Worm (Caenorhabditis elegans): ENCODE data around the gene F13E6.2.

- TF ChIP-seq aha-1 (tag; optimal IDR thresholded peaks at IDR 0.05) (no peak), fkh-4 (tag; optimal IDR thresholded peaks at IDR 0.05; ENCODE audit: borderline replicate concordance) (no peak), nhr-47 (tag; optimal IDR thresholded peaks at IDR 0.05) (no peak), nhr-84 (tag; optimal IDR thresholded peaks at IDR 0.05) (no peak), unc-98 (GFP tag; IDR thresholded peaks at IDR 0.05) (no peak), lin-39 (tag; optimal IDR thresholded peaks at IDR 0.05) (no peak), unc-130 (tag; optimal IDR thresholded peaks at IDR 0.05) (no peak), nhr-19 (GFP tag; conservative IDR thresholded peaks at IDR 0.05) (no peak; the same call in 1 of the 2 replicates), vab-15 (tag; optimal IDR thresholded peaks at IDR 0.05) (no peak), nhr-28 (tag; optimal IDR thresholded peaks at IDR 0.05) (no peak)
Observed at ce11 chrX:10630059-10630791, 43.9 kb downstream of the F13E6.2 start.
